Fruit fly (Drosophila melanogaster) whole organism, wandering third instar larva: Measurements from ENCODE around the gene sip2.
A peak's percentile ranks its signal among the peaks of the same experiment; 100 is the strongest.

Source experiments
- CG9705 ChIP-seq: fragments of 200-800 bp; sonication (Bioruptor generic); optimal IDR thresholded peaks from 2 replicates; lab custom pipeline; 2018; ENCODE audit warnings: missing biosample characterization, mild to moderate bottlenecking, missing genetic modification characterization
- CrebA ChIP-seq: fragments of 200-800 bp; sonication (Bioruptor generic); optimal IDR thresholded peaks from 2 replicates; lab custom pipeline; 2016; ENCODE audit warnings: missing biosample characterization, mild to moderate bottlenecking, missing genetic modification characterization, borderline replicate concordance
- Dfd ChIP-seq: fragments of >200 bp; optimal IDR thresholded peaks from 2 replicates; lab custom pipeline; 2017; ENCODE audit warnings: missing biosample characterization, missing genetic modification characterization
- Dif ChIP-seq: fragments of 200-275, 200-300 bp; sonication (Bioruptor generic); optimal IDR thresholded peaks from 2 replicates; lab custom pipeline; 2018; ENCODE audit warnings: missing biosample characterization, missing genetic modification characterization; ENCODE audit not compliant: partially characterized antibody
- GATAd ChIP-seq: sonication (Bioruptor generic); optimal IDR thresholded peaks from 2 replicates; lab custom pipeline; 2016; ENCODE audit warnings: missing biosample characterization, missing genetic modification characterization
- HLH106 ChIP-seq: fragments of 200-800 bp; optimal IDR thresholded peaks from 3 replicates; lab custom pipeline; 2019; ENCODE audit warnings: missing biosample characterization, mild to moderate bottlenecking, missing genetic modification characterization, moderate library complexity
- Hr83 ChIP-seq: fragments of 200-300 bp; sonication (Bioruptor generic); optimal IDR thresholded peaks from 2 replicates; lab custom pipeline; 2016; ENCODE audit warnings: missing biosample characterization, mild to moderate bottlenecking, missing genetic modification characterization, moderate library complexity; ENCODE audit not compliant: poor library complexity, severe bottlenecking
- Jra ChIP-seq: sonication (Bioruptor generic); optimal IDR thresholded peaks from 2 replicates; lab custom pipeline; 2016; ENCODE audit warnings: missing biosample characterization, missing genetic modification characterization
- Mio ChIP-seq: sonication (Bioruptor generic); optimal IDR thresholded peaks from 2 replicates; lab custom pipeline; 2016; ENCODE audit warnings: missing biosample characterization, missing genetic modification characterization
- Myc ChIP-seq: fragments of >200 bp; optimal IDR thresholded peaks from 2 replicates; lab custom pipeline; 2017
- N ChIP-seq: fragments of >200 bp; optimal IDR thresholded peaks from 2 replicates; lab custom pipeline; 2018; ENCODE audit warnings: missing biosample characterization, missing external identifiers, missing genetic modification characterization
- Rel ChIP-seq, 2 experiments: fragments of 200-800 bp; sonication (Bioruptor generic) in 1 of 2; optimal IDR thresholded peaks; 2 replicates in 1 of 2; 3 replicates in 1 of 2; lab custom pipeline; 2016 to 2019; ENCODE audit warnings: mild to moderate bottlenecking in 2 of 2, missing biosample characterization in 2 of 2, missing genetic modification characterization in 2 of 2, moderate library complexity in 1 of 2
- Sp1 ChIP-seq: fragments of 200-800 bp; sonication (Bioruptor generic); optimal IDR thresholded peaks from 3 replicates; lab custom pipeline; 2019; ENCODE audit warnings: missing biosample characterization, mild to moderate bottlenecking, missing genetic modification characterization, moderate library complexity
- Vsx2 ChIP-seq: fragments of 200-300, 225-300 bp; sonication (Bioruptor generic); optimal IDR thresholded peaks from 2 replicates; lab custom pipeline; 2018; ENCODE audit warnings: missing biosample characterization, missing genetic modification characterization; ENCODE audit not compliant: partially characterized antibody
- br ChIP-seq: fragments of 200-800 bp; sonication (Bioruptor generic); optimal IDR thresholded peaks from 2 replicates; lab custom pipeline; 2016; ENCODE audit warnings: missing biosample characterization, missing genetic modification characterization
- brk ChIP-seq: fragments of 200-800 bp; sonication (Bioruptor generic); optimal IDR thresholded peaks from 2 replicates; lab custom pipeline; 2016; ENCODE audit warnings: missing biosample characterization, mild to moderate bottlenecking, missing genetic modification characterization
- dl ChIP-seq, 2 experiments: fragments of 175-275, 200-275 bp in 1 of 2; fragments of 200-275 bp in 1 of 2; sonication (Bioruptor generic); optimal IDR thresholded peaks; lab custom pipeline; 2018; ENCODE audit warnings: mild to moderate bottlenecking in 2 of 2, missing biosample characterization in 2 of 2, missing genetic modification characterization in 2 of 2, moderate library complexity in 2 of 2; ENCODE audit not compliant: partially characterized antibody in 2 of 2, insufficient read depth in 1 of 2
- dmrt93B ChIP-seq: fragments of 200-800 bp; sonication (Bioruptor generic); optimal IDR thresholded peaks from 2 replicates; lab custom pipeline; 2018; ENCODE audit warnings: missing biosample characterization, mild to moderate bottlenecking, missing genetic modification characterization
- ey ChIP-seq: fragments of 200-800 bp; sonication (Bioruptor generic); optimal IDR thresholded peaks from 2 replicates; lab custom pipeline; 2016; ENCODE audit warnings: missing biosample characterization, missing genetic modification characterization
- foxo ChIP-seq, 2 experiments: fragments of 200-800 bp; sonication (Bioruptor generic); optimal IDR thresholded peaks; 2 replicates in 1 of 2; 3 replicates in 1 of 2; lab custom pipeline; 2016 to 2017; ENCODE audit warnings: missing biosample characterization in 2 of 2, missing genetic modification characterization in 2 of 2
- fru ChIP-seq: fragments of 200-800 bp; sonication (Bioruptor generic); optimal IDR thresholded peaks from 3 replicates; lab custom pipeline; 2016; ENCODE audit warnings: missing biosample characterization, mild to moderate bottlenecking, missing genetic modification characterization
- h ChIP-seq: fragments of 200-800 bp; sonication (Bioruptor generic); optimal IDR thresholded peaks from 3 replicates; lab custom pipeline; 2016; ENCODE audit warnings: missing biosample characterization, mild to moderate bottlenecking, missing genetic modification characterization
- jim ChIP-seq: fragments of 175-275, 200-325 bp; sonication (Bioruptor generic); optimal IDR thresholded peaks from 2 replicates; lab custom pipeline; 2016; ENCODE audit warnings: missing biosample characterization, mild to moderate bottlenecking, missing genetic modification characterization
- lola ChIP-seq: fragments of >200 bp; optimal IDR thresholded peaks from 2 replicates; lab custom pipeline; 2017; ENCODE audit warnings: missing biosample characterization, missing genetic modification characterization
- pan ChIP-seq: fragments of >200 bp; optimal IDR thresholded peaks from 2 replicates; lab custom pipeline; 2017
- psq ChIP-seq: fragments of 200-800 bp; sonication (Bioruptor generic); optimal IDR thresholded peaks from 3 replicates; lab custom pipeline; 2017; ENCODE audit warnings: missing biosample characterization, mild to moderate bottlenecking, missing genetic modification characterization, moderate library complexity
- rgr ChIP-seq: fragments of 200-800 bp; sonication (Bioruptor generic); optimal IDR thresholded peaks from 3 replicates; lab custom pipeline; 2016; ENCODE audit warnings: missing biosample characterization, mild to moderate bottlenecking, missing genetic modification characterization
- sage ChIP-seq: fragments of 200-800 bp; sonication (Bioruptor generic); optimal IDR thresholded peaks from 2 replicates; lab custom pipeline; 2016; ENCODE audit warnings: missing biosample characterization, mild to moderate bottlenecking, missing genetic modification characterization
- sv ChIP-seq: fragments of 200-800 bp; sonication (Bioruptor generic); optimal IDR thresholded peaks from 3 replicates; lab custom pipeline; 2016; ENCODE audit warnings: missing biosample characterization, missing genetic modification characterization
- tai ChIP-seq: sonication (Bioruptor generic); optimal IDR thresholded peaks from 2 replicates; lab custom pipeline; 2016; ENCODE audit warnings: missing biosample characterization, missing genetic modification characterization
- usp ChIP-seq: fragments of >200 bp; optimal IDR thresholded peaks from 2 replicates; lab custom pipeline; 2017; ENCODE audit warnings: missing biosample characterization, missing genetic modification characterization

sip2 gene

dm6 chr2L:6998736-6999135, 34.9 kb upstream of the sip2 start:
- no peak for TF ChIP-seq dl (GFP tag; optimal IDR thresholded peaks at IDR 0.05; lab: Kevin White, UChicago; ENCODE audit: insufficient read depth in 1 of 2, partially characterized antibody in 2 of 2)
- TF ChIP-seq dmrt93B (GFP tag; lab: Kevin White, UChicago), result no peak
- TF ChIP-seq usp (GFP tag; lab: Kevin White, UChicago), result no peak
- no peak for TF ChIP-seq rgr
- no peak for TF ChIP-seq foxo (GFP tag; optimal IDR thresholded peaks at IDR 0.05; lab: Kevin White, UChicago)
- no peak for TF ChIP-seq br (GFP tag; lab: Kevin White, UChicago)
- TF ChIP-seq lola (GFP tag; lab: Kevin White, UChicago), result no peak
- no peak for TF ChIP-seq Dif (GFP tag; lab: Kevin White, UChicago)
- no peak for TF ChIP-seq GATAd (GFP tag; lab: Kevin White, UChicago)
- TF ChIP-seq pan, result no peak
- TF ChIP-seq N (GFP tag; lab: Kevin White, UChicago), result no peak
- TF ChIP-seq Dfd (GFP tag; lab: Kevin White, UChicago), result no peak
- TF ChIP-seq, all 38 proteins: peak for 0

DNA sequence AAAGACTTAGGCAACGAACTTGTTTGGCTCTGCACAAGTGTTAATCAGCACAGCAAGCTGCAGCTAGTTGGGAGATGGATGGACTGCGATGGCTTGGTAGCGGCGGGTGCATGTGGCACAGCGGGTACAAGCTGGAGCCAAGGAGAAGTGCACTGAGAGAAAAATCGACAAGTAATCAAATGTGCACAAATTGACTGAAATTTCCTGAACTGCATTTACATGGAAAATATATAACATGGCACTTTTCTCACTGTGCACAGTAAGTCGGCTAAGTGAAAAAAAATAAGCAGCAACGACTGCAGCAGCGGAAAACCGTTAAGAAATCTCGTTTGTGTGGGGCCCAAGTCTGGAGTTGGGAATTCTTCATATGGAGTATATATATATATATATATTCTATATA, 27.2 kb upstream of the sip2 start:
- TF ChIP-seq foxo (GFP tag; optimal IDR thresholded peaks at IDR 0.05; lab: Kevin White, UChicago) (peak in 1 of 2 experiments; percentile 24), h (GFP tag; lab: Kevin White, UChicago) (peak; percentile 20), fru (peak; percentile 45), Mio (GFP tag; lab: Kevin White, UChicago) (no peak), rgr (peak; percentile 3), sage (no peak)

DNA sequence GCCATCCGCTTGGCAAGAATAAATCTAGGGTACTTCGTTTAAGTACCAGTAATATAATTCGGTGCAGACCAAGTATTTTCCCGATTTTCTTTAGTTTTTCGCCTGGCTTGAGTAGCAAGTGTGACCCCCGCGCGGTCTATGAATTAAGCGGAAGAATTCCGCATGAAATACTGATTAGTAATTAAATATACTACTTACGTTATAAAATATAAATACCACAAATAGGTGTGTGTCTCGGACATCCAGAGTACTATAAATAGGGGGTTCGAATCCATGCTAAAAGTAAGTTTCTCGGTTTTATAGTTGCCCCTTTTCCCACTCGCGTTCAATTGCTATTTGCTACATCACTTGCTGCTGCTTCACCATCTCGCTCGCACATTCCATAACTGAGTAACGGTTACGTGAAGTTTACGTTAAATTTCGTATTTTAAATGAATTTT, 7.7 kb upstream of the sip2 start, which contains the start of gene snRNP-U1-70K:
TSS of gene snRNP-U1-70K (minus strand) at position 141 of the 440 bp plus-strand sequence.
- TF ChIP-seq Myc (lab: Kevin White, UChicago) (peak; percentile 76), Dif (GFP tag; lab: Kevin White, UChicago) (peak; percentile 92), Rel (GFP tag; optimal IDR thresholded peaks at IDR 0.05; lab: Kevin White, UChicago) (no peak), Rel (tag; optimal IDR thresholded peaks at IDR 0.05; lab: Kevin White, UChicago) (peak; percentile 39), dl (GFP tag; optimal IDR thresholded peaks at IDR 0.05; lab: Kevin White, UChicago; ENCODE audit: insufficient read depth in 1 of 2, partially characterized antibody in 2 of 2) (peak in 1 of 2 experiments; percentile 70), CrebA (GFP tag; lab: Kevin White, UChicago) (no peak), fru (peak; percentile 66), CG9705 (GFP tag; lab: Kevin White, UChicago) (no peak)

DNA sequence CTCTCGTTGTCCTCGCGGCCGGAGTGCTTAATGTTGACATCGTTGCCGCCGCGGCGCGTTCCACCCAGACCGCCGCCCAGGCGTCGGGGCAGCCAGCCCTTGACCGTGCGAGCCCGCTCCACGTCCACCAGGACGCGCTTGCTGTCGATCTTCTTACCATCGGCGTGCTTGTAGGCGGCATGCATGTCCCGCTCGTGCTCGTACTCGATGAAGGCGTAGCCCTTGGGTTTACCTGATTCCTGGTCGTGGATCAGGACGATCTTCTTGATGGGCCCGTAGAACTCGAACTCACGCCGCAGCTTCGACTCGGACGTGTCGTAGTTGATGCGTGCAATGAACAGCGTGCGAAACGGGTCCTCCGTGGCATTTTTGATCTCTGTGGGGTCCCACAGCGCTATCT, 6.9 kb upstream of the sip2 start:
- TF ChIP-seq Hr83 (GFP tag; lab: Kevin White, UChicago) (no peak), Mio (GFP tag; lab: Kevin White, UChicago) (no peak), h (GFP tag; lab: Kevin White, UChicago) (no peak), Vsx2 (GFP tag; lab: Kevin White, UChicago) (no peak), Myc (lab: Kevin White, UChicago) (no peak), tai (no peak), Sp1 (GFP tag; lab: Kevin White, UChicago) (no peak), brk (GFP tag; lab: Kevin White, UChicago) (no peak), Dif (GFP tag; lab: Kevin White, UChicago) (no peak), jim (no peak), GATAd (GFP tag; lab: Kevin White, UChicago) (no peak), CrebA (GFP tag; lab: Kevin White, UChicago) (no peak), N (GFP tag; lab: Kevin White, UChicago) (no peak), HLH106 (tag; lab: Kevin White, UChicago) (no peak), Jra (GFP tag; lab: Kevin White, UChicago) (no peak), ey (no peak), sv (GFP tag; lab: Kevin White, UChicago) (no peak), psq (GFP tag; lab: Kevin White, UChicago) (no peak), usp (GFP tag; lab: Kevin White, UChicago) (no peak)
- TF ChIP-seq, all 38 proteins: peak for 0
